Worm (Caenorhabditis elegans) whole organism, early embryonic: Measurements from ENCODE around the gene B0334.20.

Source experiments
- F13C5.2 ChIP-seq: sonication (generic microtip); optimal IDR thresholded peaks from 2 replicates; lab custom pipeline; 2017; ENCODE audit warnings: mild to moderate bottlenecking, missing genetic modification characterization, inconsistent platforms, missing compliant biosample characterization
- ama-1 ChIP-seq: fragments of 150-350 bp; optimal IDR thresholded peaks from 2 replicates; lab custom pipeline; 2014
- ceh-36 ChIP-seq: sonication (generic microtip); optimal IDR thresholded peaks from 2 replicates; lab custom pipeline; 2016; ENCODE audit warnings: missing genetic modification characterization, inconsistent platforms, missing compliant biosample characterization
- scrt-1 ChIP-seq: fragments of 200-800 bp; sonication (Bioruptor generic); IDR thresholded peaks from 2 replicates; pipeline ENCODE4 v1.3.6; 2022; ENCODE audit warnings: missing genetic modification characterization, missing compliant biosample characterization
- tra-4 ChIP-seq: sonication (generic microtip); optimal IDR thresholded peaks from 2 replicates; lab custom pipeline; 2017; ENCODE audit warnings: missing genetic modification characterization, missing compliant biosample characterization

- TF ChIP-seq ceh-36, result no peak
- no peak for TF ChIP-seq ama-1
- no peak for TF ChIP-seq F13C5.2 (tag; lab: Kevin White, UChicago)
- no peak for TF ChIP-seq tra-4 (tag; lab: Kevin White, UChicago)
- no peak for TF ChIP-seq scrt-1 (GFP tag; lab: Robert Waterston, UW)
These were observed 48.5 kb downstream of the B0334.20 start for ce11 chrII:11451738-11452137.
